Fruit fly (Drosophila melanogaster): Measurements from ENCODE around the gene CG32219.

DNA sequence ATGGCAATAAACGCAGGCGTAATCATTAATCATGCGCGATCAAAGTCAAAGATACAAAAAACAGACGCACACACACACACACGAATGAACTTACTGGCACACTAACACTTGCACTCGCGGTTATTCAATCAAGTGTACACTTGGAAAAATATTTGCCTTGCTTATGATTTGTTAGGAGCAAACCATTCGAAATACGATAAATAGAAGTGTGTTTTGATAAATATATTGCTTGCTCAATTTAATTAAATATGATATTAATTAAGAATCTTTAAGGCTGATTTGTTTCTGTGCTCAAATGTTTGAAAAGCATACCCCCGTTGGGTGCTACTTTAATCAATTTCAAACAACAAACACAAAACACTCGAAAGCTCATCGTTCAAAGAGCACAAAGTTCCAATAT, 5.5 kb downstream of the CG32219 start:
- TF ChIP-seq dmrt93B (GFP tag; optimal IDR thresholded peaks at IDR 0.05) (no peak), rgr (GFP tag; optimal IDR thresholded peaks at IDR 0.05) (peak; percentile 3), CG32264 (GFP tag; optimal IDR thresholded peaks at IDR 0.05) (no peak), Rel (GFP tag; optimal IDR thresholded peaks at IDR 0.05) (no peak), Rel (tag; optimal IDR thresholded peaks at IDR 0.05) (no peak), psq (GFP tag; optimal IDR thresholded peaks at IDR 0.05) (no peak)

All from whole organism, wandering third instar larva.